Worm (Caenorhabditis elegans) whole organism, L1 larva: ENCODE data around the gene T07E3.3.

Source experiments
- C04F5.9 ChIP-seq: sonication (generic microtip); optimal IDR thresholded peaks from 2 replicates; lab custom pipeline; 2016; ENCODE audit warnings: missing genetic modification characterization, missing compliant biosample characterization
- C16A3.4 ChIP-seq: fragments of 150-350 bp; optimal IDR thresholded peaks from 2 replicates; lab custom pipeline; 2014; ENCODE audit warnings: missing biosample characterization, missing genetic modification characterization
- C34B4.2 ChIP-seq: sonication (generic microtip); optimal IDR thresholded peaks from 2 replicates; lab custom pipeline; 2017; ENCODE audit warnings: mild to moderate bottlenecking, missing genetic modification characterization, missing compliant biosample characterization
- F16B12.6 ChIP-seq: fragments of 150-350 bp; optimal IDR thresholded peaks from 2 replicates; lab custom pipeline; 2014; ENCODE audit warnings: missing biosample characterization, missing genetic modification characterization
- Y116A8C.19 ChIP-seq: sonication (generic microtip); optimal IDR thresholded peaks from 2 replicates; lab custom pipeline; 2016; ENCODE audit warnings: missing compliant biosample characterization, missing genetic modification characterization, borderline replicate concordance
- aly-2 ChIP-seq: fragments of 150-350 bp; optimal IDR thresholded peaks from 2 replicates; lab custom pipeline; 2014; ENCODE audit warnings: missing biosample characterization, missing genetic modification characterization
- blmp-1 ChIP-seq: fragments of 150-350 bp; optimal IDR thresholded peaks from 2 replicates; lab custom pipeline; 2014; ENCODE audit warnings: missing biosample characterization, missing genetic modification characterization
- ceh-63 ChIP-seq: fragments of 200-800 bp; sonication (Bioruptor generic); optimal IDR thresholded peaks from 2 replicates; lab custom pipeline; 2018; ENCODE audit warnings: mild to moderate bottlenecking, missing genetic modification characterization, missing compliant biosample characterization
- ceh-8 ChIP-seq: fragments of 200-800 bp; sonication (Bioruptor generic); optimal IDR thresholded peaks from 2 replicates; lab custom pipeline; 2018; ENCODE audit warnings: mild to moderate bottlenecking, missing genetic modification characterization, moderate library complexity, missing compliant biosample characterization
- ces-1 ChIP-seq: fragments of 150-350 bp; optimal IDR thresholded peaks from 2 replicates; lab custom pipeline; 2014; ENCODE audit warnings: missing biosample characterization, missing genetic modification reagents, missing genetic modification characterization
- dsc-1 ChIP-seq: sonication (generic microtip); optimal IDR thresholded peaks from 2 replicates; lab custom pipeline; 2016; ENCODE audit warnings: mild to moderate bottlenecking, missing genetic modification characterization, missing compliant biosample characterization
- efl-1 ChIP-seq, 4 experiments: fragments of 150-350 bp; optimal IDR thresholded peaks in 3 of 4; peaks in 1 of 4; 1 replicate in 1 of 4; 2 replicates in 3 of 4; lab custom pipeline; 2014; ENCODE audit warnings: missing biosample characterization in 2 of 4, missing genetic modification characterization in 2 of 4, missing genetic modification reagents in 2 of 4
- elt-2 ChIP-seq: sonication (generic microtip); optimal IDR thresholded peaks from 2 replicates; lab custom pipeline; 2016; ENCODE audit warnings: missing genetic modification characterization, mild to moderate bottlenecking, inconsistent platforms, missing compliant biosample characterization, missing genetic modification reagents
- ets-5 ChIP-seq: fragments of 200-800 bp; sonication (Bioruptor generic); IDR thresholded peaks from 2 replicates; pipeline ENCODE4 v1.3.6; 2022; ENCODE audit warnings: missing genetic modification characterization, missing compliant biosample characterization
- fkh-10 ChIP-seq: sonication (generic microtip); optimal IDR thresholded peaks from 2 replicates; lab custom pipeline; 2017; ENCODE audit warnings: missing biosample characterization, missing genetic modification reagents, missing genetic modification characterization
- fkh-4 ChIP-seq: sonication (generic microtip); optimal IDR thresholded peaks from 2 replicates; lab custom pipeline; 2016; ENCODE audit warnings: missing compliant biosample characterization, missing genetic modification characterization, borderline replicate concordance
- fkh-8 ChIP-seq: sonication (generic microtip); optimal IDR thresholded peaks from 2 replicates; lab custom pipeline; 2016; ENCODE audit warnings: mild to moderate bottlenecking, missing genetic modification characterization, missing compliant biosample characterization
- fos-1 ChIP-seq: fragments of 150-350 bp; optimal IDR thresholded peaks from 2 replicates; lab custom pipeline; 2014; ENCODE audit warnings: missing biosample characterization, missing genetic modification characterization
- hlh-17 ChIP-seq: fragments of 200-800 bp; sonication (Bioruptor generic); optimal IDR thresholded peaks from 2 replicates; lab custom pipeline; 2018; ENCODE audit warnings: missing genetic modification characterization, mild to moderate bottlenecking, missing compliant biosample characterization, moderate library complexity, borderline replicate concordance
- hlh-4 ChIP-seq: sonication (generic microtip); optimal IDR thresholded peaks from 2 replicates; lab custom pipeline; 2016; ENCODE audit warnings: mild to moderate bottlenecking, missing genetic modification characterization, missing compliant biosample characterization
- hpl-2 ChIP-seq: fragments of 150-350 bp; optimal IDR thresholded peaks from 2 replicates; lab custom pipeline; 2014; ENCODE audit warnings: missing biosample characterization, missing genetic modification reagents, missing genetic modification characterization
- irx-1 ChIP-seq: sonication (generic microtip); optimal IDR thresholded peaks from 2 replicates; lab custom pipeline; 2016; ENCODE audit warnings: missing genetic modification characterization, missing compliant biosample characterization
- jun-1 ChIP-seq: fragments of 150-350 bp; optimal IDR thresholded peaks from 2 replicates; lab custom pipeline; 2014; ENCODE audit warnings: missing biosample characterization, missing genetic modification reagents, missing genetic modification characterization
- lin-13 ChIP-seq: fragments of 150-350 bp; optimal IDR thresholded peaks from 2 replicates; lab custom pipeline; 2014; ENCODE audit warnings: missing biosample characterization, missing genetic modification reagents, missing genetic modification characterization
- lin-14 ChIP-seq: fragments of 200-800 bp; sonication (Bioruptor generic); optimal IDR thresholded peaks from 2 replicates; lab custom pipeline; 2018; ENCODE audit warnings: mild to moderate bottlenecking, missing genetic modification characterization, moderate library complexity, missing compliant biosample characterization
- lin-15B ChIP-seq: fragments of 150-350 bp; sonication (generic microtip); optimal IDR thresholded peaks from 3 replicates; lab custom pipeline; 2014; ENCODE audit warnings: missing biosample characterization, missing genetic modification characterization
- lin-35 ChIP-seq, 2 experiments: fragments of 150-350 bp; optimal IDR thresholded peaks; 2 replicates each; lab custom pipeline; 2014; ENCODE audit warnings: missing biosample characterization in 2 of 2, missing genetic modification characterization in 2 of 2, missing genetic modification reagents in 2 of 2
- lin-39 ChIP-seq: fragments of 150-350 bp; optimal IDR thresholded peaks from 2 replicates; lab custom pipeline; 2014; ENCODE audit warnings: missing biosample characterization, missing genetic modification reagents, missing genetic modification characterization
- mab-9 ChIP-seq: fragments of 200-800 bp; sonication (Bioruptor generic); IDR thresholded peaks from 2 replicates; pipeline ENCODE4 v1.3.6; 2022; ENCODE audit warnings: missing genetic modification reagents, missing genetic modification characterization, missing compliant biosample characterization
- mep-1 ChIP-seq: fragments of 150-350 bp; optimal IDR thresholded peaks from 2 replicates; lab custom pipeline; 2014; ENCODE audit warnings: missing biosample characterization, missing genetic modification characterization
- nhr-12 ChIP-seq: sonication (generic microtip); optimal IDR thresholded peaks from 2 replicates; lab custom pipeline; 2017; ENCODE audit warnings: missing biosample characterization, missing genetic modification characterization
- nhr-237 ChIP-seq: fragments of 150-350 bp; optimal IDR thresholded peaks from 2 replicates; lab custom pipeline; 2014; ENCODE audit warnings: missing biosample characterization, missing genetic modification characterization
- nhr-28 ChIP-seq: fragments of 150-350 bp; optimal IDR thresholded peaks from 2 replicates; lab custom pipeline; 2014; ENCODE audit warnings: missing biosample characterization, missing genetic modification characterization
- nhr-47 ChIP-seq: sonication (generic microtip); optimal IDR thresholded peaks from 2 replicates; lab custom pipeline; 2016; ENCODE audit warnings: mild to moderate bottlenecking, missing genetic modification characterization, moderate library complexity, missing compliant biosample characterization
- nhr-71 ChIP-seq: sonication (generic microtip); optimal IDR thresholded peaks from 2 replicates; lab custom pipeline; 2016; ENCODE audit warnings: mild to moderate bottlenecking, missing genetic modification characterization, moderate library complexity, missing compliant biosample characterization
- nhr-77 ChIP-seq: fragments of 150-350 bp; optimal IDR thresholded peaks from 2 replicates; lab custom pipeline; 2014; ENCODE audit warnings: missing biosample characterization, missing genetic modification characterization
- nhr-84 ChIP-seq: sonication (generic microtip); optimal IDR thresholded peaks from 2 replicates; lab custom pipeline; 2017; ENCODE audit warnings: missing biosample characterization, missing genetic modification characterization
- nhr-85 ChIP-seq: sonication (generic microtip); peaks from one replicate; lab custom pipeline; 2016; ENCODE audit warnings: missing genetic modification characterization, inconsistent platforms, missing compliant biosample characterization
- nhr-90 ChIP-seq: sonication (generic microtip); optimal IDR thresholded peaks from 2 replicates; lab custom pipeline; 2016; ENCODE audit warnings: mild to moderate bottlenecking, missing genetic modification characterization, missing compliant biosample characterization; ENCODE audit not compliant: poor library complexity
- pax-3 ChIP-seq: fragments of 200-800 bp; sonication (Bioruptor generic); optimal IDR thresholded peaks from 2 replicates; lab custom pipeline; 2018; ENCODE audit warnings: mild to moderate bottlenecking, missing genetic modification characterization, moderate library complexity, missing compliant biosample characterization
- pqm-1 ChIP-seq: sonication (generic microtip); optimal IDR thresholded peaks from 3 replicates; lab custom pipeline; 2017; ENCODE audit warnings: missing biosample characterization, missing genetic modification characterization
- rnt-1 ChIP-seq: sonication (generic microtip); optimal IDR thresholded peaks from 2 replicates; lab custom pipeline; 2016; ENCODE audit warnings: mild to moderate bottlenecking, missing genetic modification characterization, moderate library complexity, missing compliant biosample characterization
- snu-23 ChIP-seq: sonication (generic microtip); optimal IDR thresholded peaks from 2 replicates; lab custom pipeline; 2016; ENCODE audit warnings: missing genetic modification characterization, missing compliant biosample characterization
- sox-4 ChIP-seq: sonication (generic microtip); optimal IDR thresholded peaks from 2 replicates; lab custom pipeline; 2016; ENCODE audit warnings: missing genetic modification characterization, missing compliant biosample characterization
- sup-37 ChIP-seq: fragments of 200-800 bp; sonication (Bioruptor generic); optimal IDR thresholded peaks from 2 replicates; lab custom pipeline; 2018; ENCODE audit warnings: mild to moderate bottlenecking, missing genetic modification characterization, missing compliant biosample characterization
- swsn-7 ChIP-seq: sonication (generic microtip); optimal IDR thresholded peaks from 2 replicates; lab custom pipeline; 2016; ENCODE audit warnings: missing genetic modification characterization, missing compliant biosample characterization
- tlp-1 ChIP-seq: fragments of 150-350 bp; optimal IDR thresholded peaks from 2 replicates; lab custom pipeline; 2014; ENCODE audit warnings: missing biosample characterization, missing genetic modification characterization
- unc-130 ChIP-seq: fragments of 150-350 bp; optimal IDR thresholded peaks from 2 replicates; lab custom pipeline; 2017; ENCODE audit warnings: missing biosample characterization, missing genetic modification characterization, inconsistent platforms
- unc-30 ChIP-seq: sonication (generic microtip); optimal IDR thresholded peaks from 2 replicates; lab custom pipeline; 2017; ENCODE audit warnings: missing biosample characterization, missing genetic modification characterization
- unc-86 ChIP-seq: sonication (generic microtip); optimal IDR thresholded peaks from 2 replicates; lab custom pipeline; 2016; ENCODE audit warnings: missing genetic modification characterization, missing compliant biosample characterization
- xbp-1 ChIP-seq: sonication (generic microtip); optimal IDR thresholded peaks from 2 replicates; lab custom pipeline; 2016; ENCODE audit warnings: missing genetic modification characterization, missing compliant biosample characterization
- zip-4 ChIP-seq: fragments of 200-800 bp; sonication (Bioruptor generic); optimal IDR thresholded peaks from 2 replicates; lab custom pipeline; 2018; ENCODE audit warnings: mild to moderate bottlenecking, missing genetic modification characterization, moderate library complexity, missing compliant biosample characterization
- ztf-4 ChIP-seq: fragments of 150-350 bp; optimal IDR thresholded peaks from 2 replicates; lab custom pipeline; 2014; ENCODE audit warnings: missing biosample characterization, missing genetic modification characterization

The T07E3.3 gene

DNA sequence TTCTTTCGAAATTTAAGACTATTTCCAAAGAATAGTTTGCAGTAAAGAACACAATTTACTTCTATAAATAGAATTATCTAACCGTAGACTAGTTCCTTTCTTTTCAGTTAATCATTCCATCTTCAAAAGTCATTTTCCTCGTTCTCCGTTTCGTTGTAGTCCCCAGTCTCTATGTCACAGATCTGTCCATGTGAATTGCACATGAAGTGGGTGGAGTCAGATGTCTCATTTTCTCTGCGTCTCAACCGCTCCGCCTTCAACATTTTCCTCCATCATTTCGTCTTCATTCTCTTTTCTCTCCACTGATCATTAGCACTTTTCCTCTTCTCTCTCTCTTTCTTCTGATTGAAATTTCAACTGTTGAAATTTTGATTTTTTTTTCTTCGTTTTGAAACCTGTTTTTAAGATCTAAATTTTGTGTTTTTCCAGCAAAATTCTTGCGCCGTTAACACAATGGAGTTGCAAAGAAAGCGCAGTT lies 6.1 kb upstream of the T07E3.3 start, which contains the start of gene T07E3.4:
Gene T07E3.4, plus strand, starts transcription at position 428 of the 478 bp plus-strand sequence.
- peak; percentile 91 for TF ChIP-seq rnt-1 (tag; lab: Kevin White, UChicago)
- TF ChIP-seq mep-1 (tag; lab: Kevin White, UChicago) = peak; percentile 90
- TF ChIP-seq C04F5.9 (tag; lab: Kevin White, UChicago) = peak; percentile 69
- no peak for TF ChIP-seq hlh-17 (GFP tag; lab: Kevin White, UChicago)
- TF ChIP-seq C34B4.2 (tag; lab: Kevin White, UChicago) = no peak
- TF ChIP-seq nhr-237 (tag; lab: Kevin White, UChicago) = no peak
- no peak for TF ChIP-seq unc-86 (tag; lab: Kevin White, UChicago)
- no peak for TF ChIP-seq lin-15B (tag; lab: Kevin White, UChicago)
- no peak for TF ChIP-seq sup-37
- no peak for TF ChIP-seq pqm-1
- no peak for TF ChIP-seq zip-4 (GFP tag; lab: Kevin White, UChicago)
- TF ChIP-seq lin-39 (tag; lab: Kevin White, UChicago) = peak; percentile 76
- peak; percentile 43 for TF ChIP-seq nhr-77
- no peak for TF ChIP-seq hlh-4 (tag; lab: Kevin White, UChicago)
- TF ChIP-seq nhr-90 (tag; lab: Kevin White, UChicago) = peak; percentile 84
- peak; percentile 96 for TF ChIP-seq snu-23 (GFP tag; lab: Kevin White, UChicago)
- peak; percentile 97 for TF ChIP-seq nhr-71
- no peak for TF ChIP-seq ceh-63 (GFP tag; lab: Kevin White, UChicago)
- peak; percentile 64 for TF ChIP-seq dsc-1 (tag; lab: Kevin White, UChicago)
- no peak for TF ChIP-seq nhr-12 (tag; lab: Kevin White, UChicago)
- no peak for TF ChIP-seq nhr-84 (tag; lab: Kevin White, UChicago)
- no peak for TF ChIP-seq pax-3
- TF ChIP-seq lin-35 (GFP tag; optimal IDR thresholded peaks at IDR 0.05; lab: Kevin White, UChicago) = peak; percentile 67 to 80
- TF ChIP-seq xbp-1 (tag; lab: Kevin White, UChicago) = peak; percentile 73
- no peak for TF ChIP-seq fkh-10
- peak; percentile 95 for TF ChIP-seq unc-130 (tag; lab: Kevin White, UChicago)
- peak; percentile 85 for TF ChIP-seq ztf-4
- TF ChIP-seq jun-1 = peak; percentile 77
- peak; percentile 33 for TF ChIP-seq F16B12.6
- TF ChIP-seq sox-4 (tag; lab: Kevin White, UChicago) = no peak
- TF ChIP-seq blmp-1 (tag; lab: Kevin White, UChicago) = peak; percentile 82
- no peak for TF ChIP-seq mab-9 (GFP tag; lab: Robert Waterston, UW)
- peak; percentile 69 for TF ChIP-seq efl-1 (optimal IDR thresholded peaks at IDR 0.05; lab: Kevin White, UChicago)
- TF ChIP-seq efl-1 (GFP tag; optimal IDR thresholded peaks at IDR 0.05 in 1 of 2; lab: Kevin White, UChicago) = peak; percentile 46 to 95
- TF ChIP-seq nhr-85 (tag; lab: Kevin White, UChicago) = peak; percentile 99
- no peak for TF ChIP-seq ets-5
- TF ChIP-seq fos-1 = peak; percentile 48
- no peak for TF ChIP-seq unc-30 (tag; lab: Kevin White, UChicago)
- TF ChIP-seq lin-14 = peak; percentile 95
- TF ChIP-seq C16A3.4 = peak; percentile 34
- peak; percentile 30 for TF ChIP-seq fkh-8
- no peak for TF ChIP-seq ceh-8 (GFP tag; lab: Kevin White, UChicago)
- no peak for TF ChIP-seq fkh-4 (tag; lab: Kevin White, UChicago)
- peak; percentile 82 for TF ChIP-seq swsn-7 (tag; lab: Kevin White, UChicago)
- peak; percentile 30 for TF ChIP-seq elt-2
- peak; percentile 84 for TF ChIP-seq nhr-47 (tag; lab: Kevin White, UChicago)
- TF ChIP-seq irx-1 = peak; percentile 61
- no peak for TF ChIP-seq tlp-1 (tag; lab: Kevin White, UChicago)
- TF ChIP-seq ces-1 (GFP tag; lab: Kevin White, UChicago) = no peak
- no peak for TF ChIP-seq aly-2
- no peak for TF ChIP-seq nhr-28 (tag; lab: Kevin White, UChicago)
- peak; percentile 51 for TF ChIP-seq lin-13 (GFP tag; lab: Kevin White, UChicago)
- no peak for TF ChIP-seq Y116A8C.19 (tag; lab: Kevin White, UChicago)
- no peak for TF ChIP-seq hpl-2 (GFP tag; lab: Kevin White, UChicago)
